Fruit fly (Drosophila melanogaster) whole organism, embryonic: Measurements from ENCODE around the gene CG9132.

Source experiments
- Adf1 ChIP-seq: fragments of 200-800 bp; sonication (Bioruptor generic); IDR thresholded peaks from 2 replicates; pipeline ENCODE4 v1.3.6; 2022; ENCODE audit warnings: missing biosample characterization, missing genetic modification characterization
- Blimp-1 ChIP-seq: fragments of 200-800 bp; sonication (Bioruptor generic); optimal IDR thresholded peaks from 3 replicates; lab custom pipeline; 2018; ENCODE audit warnings: missing biosample characterization, missing genetic modification characterization, mild to moderate bottlenecking, moderate library complexity, missing genetic modification reagents
- CG10147 ChIP-seq: fragments of 200-800 bp; sonication (Bioruptor generic); optimal IDR thresholded peaks from 2 replicates; lab custom pipeline; 2019; ENCODE audit warnings: missing biosample characterization, mild to moderate bottlenecking, missing genetic modification characterization, moderate library complexity
- CG12299 ChIP-seq: fragments of 200-800 bp; sonication (Bioruptor generic); optimal IDR thresholded peaks from 2 replicates; lab custom pipeline; 2018; ENCODE audit warnings: missing biosample characterization, mild to moderate bottlenecking, missing genetic modification characterization
- CG12769 ChIP-seq: fragments of 200-800 bp; sonication (Bioruptor generic); optimal IDR thresholded peaks from 2 replicates; lab custom pipeline; 2019; ENCODE audit warnings: missing biosample characterization, mild to moderate bottlenecking, missing genetic modification characterization, moderate library complexity
- CG14050 ChIP-seq: fragments of 200-800 bp; sonication (Bioruptor generic); IDR thresholded peaks from 3 replicates; pipeline ENCODE4 v1.3.6; 2022; ENCODE audit warnings: missing biosample characterization, missing genetic modification characterization
- CG14710 ChIP-seq: fragments of 200-800 bp; sonication (Bioruptor generic); optimal IDR thresholded peaks from 3 replicates; lab custom pipeline; 2019; ENCODE audit warnings: missing biosample characterization, mild to moderate bottlenecking, missing genetic modification characterization, moderate library complexity
- CG14860 ChIP-seq: fragments of 200-800 bp; sonication (Bioruptor generic); IDR thresholded peaks from 3 replicates; pipeline ENCODE4 v1.3.6; 2022; ENCODE audit warnings: missing biosample characterization, missing genetic modification characterization; ENCODE audit not compliant: partially characterized antibody
- CG17361 ChIP-seq: fragments of 200-800 bp; sonication (Bioruptor generic); IDR thresholded peaks from 3 replicates; pipeline ENCODE4 v1.3.6; 2022; ENCODE audit warnings: missing biosample characterization, missing genetic modification characterization
- CG17802 ChIP-seq: fragments of 200-800 bp; sonication (Bioruptor generic); optimal IDR thresholded peaks from 2 replicates; lab custom pipeline; 2018; ENCODE audit warnings: missing biosample characterization, mild to moderate bottlenecking, missing genetic modification characterization, moderate library complexity
- CG31224 ChIP-seq: fragments of 200-800 bp; sonication (Bioruptor generic); IDR thresholded peaks from 2 replicates; pipeline ENCODE4 v1.3.6; 2022; ENCODE audit warnings: missing biosample characterization, missing genetic modification characterization
- CG42726 ChIP-seq: fragments of 200-800 bp; sonication (Bioruptor generic); IDR thresholded peaks from 2 replicates; pipeline ENCODE4 v1.3.6; 2022; ENCODE audit warnings: missing biosample characterization, missing genetic modification characterization; ENCODE audit not compliant: partially characterized antibody
- CG4328 ChIP-seq: fragments of 200-800 bp; sonication (Bioruptor generic); optimal IDR thresholded peaks from 3 replicates; lab custom pipeline; 2017; ENCODE audit warnings: missing biosample characterization, missing genetic modification reagents, missing genetic modification characterization
- CG6654 ChIP-seq: fragments of 200-800 bp; sonication (Bioruptor generic); optimal IDR thresholded peaks from 2 replicates; lab custom pipeline; 2017; ENCODE audit warnings: missing biosample characterization, mild to moderate bottlenecking, missing genetic modification characterization
- CG6689 ChIP-seq: fragments of 200-800 bp; sonication (Bioruptor generic); IDR thresholded peaks from 2 replicates; pipeline ENCODE4 v1.3.6; 2022; ENCODE audit warnings: missing biosample characterization, missing genetic modification characterization
- CG6813 ChIP-seq: fragments of 200-800 bp; sonication (Bioruptor generic); optimal IDR thresholded peaks from 2 replicates; lab custom pipeline; 2017; ENCODE audit warnings: missing biosample characterization, missing genetic modification characterization, mild to moderate bottlenecking, moderate library complexity, missing genetic modification reagents
- CG7372 ChIP-seq: fragments of 200-800 bp; sonication (Bioruptor generic); IDR thresholded peaks from 2 replicates; pipeline ENCODE4 v1.3.6; 2022; ENCODE audit warnings: missing biosample characterization, missing genetic modification characterization
- CG8924 ChIP-seq: fragments of 200-800 bp; optimal IDR thresholded peaks from 3 replicates; lab custom pipeline; 2019; ENCODE audit warnings: missing biosample characterization, mild to moderate bottlenecking, missing genetic modification characterization, moderate library complexity
- Doc2 ChIP-seq: fragments of 200-800 bp; sonication (Bioruptor generic); IDR thresholded peaks from 2 replicates; pipeline ENCODE4 v1.3.6; 2022; ENCODE audit warnings: missing biosample characterization, missing genetic modification characterization
- Dref ChIP-seq: fragments of 200-800 bp; sonication (Bioruptor generic); IDR thresholded peaks from 2 replicates; pipeline ENCODE4 v1.3.6; 2022; ENCODE audit warnings: missing biosample characterization, missing genetic modification characterization
- Ets97D ChIP-seq: fragments of 200-800 bp; sonication (Bioruptor generic); optimal IDR thresholded peaks from 3 replicates; lab custom pipeline; 2016; ENCODE audit warnings: missing biosample characterization, missing genetic modification characterization
- H2.0 ChIP-seq: fragments of 200-800 bp; sonication (Bioruptor generic); IDR thresholded peaks from 2 replicates; pipeline ENCODE4 v1.3.6; 2022; ENCODE audit warnings: missing biosample characterization, missing genetic modification characterization
- HLHmδ ChIP-seq: fragments of 200-800 bp; sonication (Bioruptor generic); optimal IDR thresholded peaks from 2 replicates; lab custom pipeline; 2018; ENCODE audit warnings: missing biosample characterization, mild to moderate bottlenecking, missing genetic modification characterization, moderate library complexity
- Nf-YC ChIP-seq: fragments of 200-800 bp; optimal IDR thresholded peaks from 3 replicates; lab custom pipeline; 2019; ENCODE audit warnings: missing biosample characterization, mild to moderate bottlenecking, missing genetic modification characterization, moderate library complexity
- Opbp ChIP-seq: fragments of 200-800 bp; sonication (Bioruptor generic); IDR thresholded peaks from 3 replicates; pipeline ENCODE4 v1.3.6; 2022; ENCODE audit warnings: missing biosample characterization, missing genetic modification characterization; ENCODE audit not compliant: partially characterized antibody
- Ssrp ChIP-seq: fragments of 200-800 bp; sonication (Bioruptor generic); optimal IDR thresholded peaks from 2 replicates; lab custom pipeline; 2018; ENCODE audit warnings: missing biosample characterization, mild to moderate bottlenecking, missing genetic modification characterization, moderate library complexity
- abd-A ChIP-seq: fragments of 200-800 bp; sonication (Bioruptor generic); optimal IDR thresholded peaks from 3 replicates; lab custom pipeline; 2019; ENCODE audit warnings: missing biosample characterization, mild to moderate bottlenecking, missing genetic modification characterization, moderate library complexity
- az2 ChIP-seq: fragments of 200-800 bp; sonication (Bioruptor generic); optimal IDR thresholded peaks from 3 replicates; lab custom pipeline; 2016; ENCODE audit warnings: missing biosample characterization, missing genetic modification characterization
- crol ChIP-seq: fragments of 200-800 bp; sonication (Bioruptor generic); IDR thresholded peaks from 2 replicates; pipeline ENCODE4 v1.3.6; 2022; ENCODE audit warnings: missing biosample characterization, missing genetic modification characterization
- esg ChIP-seq: fragments of 200-800 bp; sonication (Bioruptor generic); conservative IDR thresholded peaks from 2 replicates; pipeline ENCODE4 v1.3.6; 2022; ENCODE audit warnings: missing biosample characterization, missing genetic modification characterization
- eyg ChIP-seq: fragments of 200-800 bp; sonication (Bioruptor generic); optimal IDR thresholded peaks from 3 replicates; lab custom pipeline; 2016; ENCODE audit warnings: missing biosample characterization, missing genetic modification characterization
- fru ChIP-seq: fragments of >200 bp; optimal IDR thresholded peaks from 2 replicates; lab custom pipeline; 2017
- gem ChIP-seq: fragments of 200-800 bp; sonication (Bioruptor generic); optimal IDR thresholded peaks from 2 replicates; lab custom pipeline; 2019; ENCODE audit warnings: missing biosample characterization, mild to moderate bottlenecking, missing genetic modification characterization, moderate library complexity
- gsb ChIP-seq: fragments of 200-800 bp; sonication (Bioruptor generic); IDR thresholded peaks from 2 replicates; pipeline ENCODE4 v1.3.6; 2022; ENCODE audit warnings: missing biosample characterization, missing genetic modification characterization
- gt ChIP-seq: fragments of 200-800 bp; sonication (Bioruptor generic); IDR thresholded peaks from 2 replicates; pipeline ENCODE4 v1.3.6; 2022; ENCODE audit warnings: missing biosample characterization, missing genetic modification characterization
- klu ChIP-seq: fragments of 200-800 bp; sonication (Bioruptor generic); IDR thresholded peaks from 2 replicates; pipeline ENCODE4 v1.3.6; 2022; ENCODE audit warnings: missing biosample characterization, missing genetic modification characterization
- lbe ChIP-seq: fragments of 200-800 bp; sonication (Bioruptor generic); optimal IDR thresholded peaks from 2 replicates; lab custom pipeline; 2016; ENCODE audit warnings: missing biosample characterization, mild to moderate bottlenecking, missing genetic modification characterization
- luna ChIP-seq: fragments of 200-800 bp; sonication (Bioruptor generic); optimal IDR thresholded peaks from 2 replicates; lab custom pipeline; 2016; ENCODE audit warnings: missing biosample characterization, missing genetic modification characterization
- odd ChIP-seq: fragments of 200-800 bp; sonication (Bioruptor generic); optimal IDR thresholded peaks from 2 replicates; lab custom pipeline; 2017; ENCODE audit warnings: missing biosample characterization, mild to moderate bottlenecking, missing genetic modification characterization
- p53 ChIP-seq: fragments of 200-800 bp; sonication (Bioruptor generic); optimal IDR thresholded peaks from 2 replicates; lab custom pipeline; 2016; ENCODE audit warnings: missing biosample characterization, missing genetic modification characterization
- peb ChIP-seq: fragments of 200-800 bp; sonication (Bioruptor generic); IDR thresholded peaks from 2 replicates; pipeline ENCODE4 v1.3.6; 2022; ENCODE audit warnings: missing biosample characterization, missing genetic modification characterization
- pfk ChIP-seq: fragments of 200-800 bp; sonication (Bioruptor generic); optimal IDR thresholded peaks from 2 replicates; lab custom pipeline; 2018; ENCODE audit warnings: missing biosample characterization, mild to moderate bottlenecking, missing genetic modification characterization, moderate library complexity
- pho ChIP-seq: fragments of 200-800 bp; sonication (Bioruptor generic); optimal IDR thresholded peaks from 2 replicates; lab custom pipeline; 2016; ENCODE audit warnings: missing biosample characterization, missing genetic modification characterization
- sens ChIP-seq: fragments of 200-800 bp; sonication (Bioruptor generic); peaks from one replicate; lab custom pipeline; 2016; ENCODE audit warnings: missing biosample characterization, missing genetic modification characterization
- seq ChIP-seq: fragments of 200-800 bp; sonication (Bioruptor generic); IDR thresholded peaks from 2 replicates; pipeline ENCODE4 v1.3.6; 2022; ENCODE audit warnings: missing biosample characterization, missing genetic modification characterization
- usp ChIP-seq: fragments of >200 bp; optimal IDR thresholded peaks from 2 replicates; lab custom pipeline; 2017; ENCODE audit warnings: missing biosample characterization, missing genetic modification characterization
- vfl ChIP-seq: fragments of 200-800 bp; sonication (Bioruptor generic); optimal IDR thresholded peaks from 2 replicates; lab custom pipeline; 2016; ENCODE audit warnings: missing biosample characterization, missing genetic modification characterization
- vnd ChIP-seq: fragments of 200-800 bp; sonication (Bioruptor generic); IDR thresholded peaks from 3 replicates; pipeline ENCODE4 v1.3.6; 2022; ENCODE audit warnings: missing biosample characterization, missing genetic modification characterization; ENCODE audit not compliant: partially characterized antibody
- wor ChIP-seq: fragments of 200-800 bp; sonication (Bioruptor generic); IDR thresholded peaks from 2 replicates; pipeline ENCODE4 v1.3.6; 2022; ENCODE audit warnings: missing biosample characterization, missing genetic modification characterization

Gene CG9132

DNA sequence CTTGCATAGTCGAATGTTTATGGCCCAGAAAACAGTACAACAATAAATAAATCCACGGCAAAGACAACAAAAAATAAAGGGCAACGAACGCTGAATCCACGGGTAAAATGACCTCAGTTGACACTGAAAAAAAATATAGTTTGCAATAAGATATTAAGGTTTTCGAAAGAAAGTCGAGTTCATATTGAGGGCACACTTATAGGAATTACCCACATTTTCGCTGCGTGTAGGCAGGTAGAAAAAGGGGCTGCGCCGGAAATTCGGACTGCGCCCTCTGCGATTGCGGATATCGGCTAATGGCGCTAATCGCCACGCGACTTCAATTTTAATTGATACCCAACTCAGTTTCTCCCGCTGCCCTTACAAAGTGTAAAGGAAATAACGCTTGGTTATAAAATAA is 8.1 kb upstream of the CG9132 start (continued):
- TF ChIP-seq Ssrp (tag; lab: Kevin White, UChicago) (no peak), vfl (GFP tag; lab: Kevin White, UChicago) (no peak), pho (GFP tag; lab: Kevin White, UChicago) (no peak), HLHmδ (GFP tag; lab: Kevin White, UChicago) (no peak), gsb (GFP tag; lab: Robert Waterston, UW) (no peak), gt (GFP tag; lab: Robert Waterston, UW) (no peak), CG6654 (no peak)
- TF ChIP-seq, all 482 proteins: peak for 25

DNA sequence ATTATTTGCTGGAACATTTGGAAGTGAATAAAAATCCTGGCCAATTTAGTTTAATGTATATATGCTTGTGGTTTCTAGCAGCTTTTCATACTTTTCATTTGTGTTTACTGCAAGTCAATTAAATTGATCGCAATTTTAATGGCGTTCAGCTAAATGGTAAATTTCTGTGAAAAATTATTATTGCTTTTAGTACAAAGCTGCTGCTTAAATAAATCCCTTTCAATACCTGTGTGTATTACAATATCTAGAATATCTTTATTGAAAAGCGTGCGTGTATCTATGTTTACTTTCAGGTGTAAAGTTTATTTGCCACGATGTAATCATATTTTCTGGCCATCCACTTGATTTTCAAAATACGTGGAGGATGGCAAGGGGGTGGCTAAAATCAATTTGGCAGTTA is 5.3 kb upstream of the CG9132 start, which contains the start of gene ppk28:
ppk28 (plus strand) TSS at position 301 of the 400 bp plus-strand sequence.
- TF ChIP-seq Opbp (GFP tag; lab: Robert Waterston, UW) (no peak), CG42726 (GFP tag; lab: Robert Waterston, UW) (no peak), usp (no peak), klu (GFP tag; lab: Robert Waterston, UW) (no peak), Doc2 (no peak), CG4328 (GFP tag; lab: Kevin White, UChicago) (no peak), sens (no peak), H2.0 (GFP tag; lab: Robert Waterston, UW) (no peak)

DNA sequence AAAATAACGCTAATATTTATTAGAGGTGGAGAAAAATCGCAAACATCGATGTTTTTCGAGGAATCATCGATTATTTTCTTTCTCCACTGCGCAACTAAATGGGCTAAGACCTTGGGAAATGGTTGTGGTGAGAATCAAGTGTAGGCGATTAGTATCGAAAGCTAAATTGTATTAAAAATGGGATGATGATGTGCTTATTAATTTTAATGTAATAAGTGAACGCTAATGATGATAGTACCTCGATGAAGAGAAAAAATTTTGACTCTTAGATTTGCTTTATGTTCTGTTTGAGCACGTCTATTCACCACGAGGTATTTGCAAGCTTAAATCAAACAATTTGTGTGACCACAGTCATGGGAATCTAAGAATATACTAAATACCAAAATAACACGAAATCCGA is 2.8 kb upstream of the CG9132 start, which contains the start of the genes Rai1 and CG13005:
Rai1 (minus strand) TSS at position 46 of the 400 bp plus-strand sequence.
CG13005 (plus strand) TSS at position 352 of the 400 bp plus-strand sequence.
- TF ChIP-seq seq (GFP tag; lab: Robert Waterston, UW) (no peak), p53 (GFP tag; lab: Kevin White, UChicago) (no peak), Adf1 (GFP tag; lab: Robert Waterston, UW) (no peak), Dref (peak; percentile 72), CG12769 (tag; lab: Kevin White, UChicago) (no peak), eyg (no peak), luna (GFP tag; lab: Kevin White, UChicago) (no peak), esg (GFP tag; lab: Robert Waterston, UW) (no peak), odd (GFP tag; lab: Kevin White, UChicago) (no peak), CG6813 (GFP tag; lab: Kevin White, UChicago) (no peak), Ets97D (peak; percentile 55), CG7372 (no peak), pfk (no peak), crol (GFP tag; lab: Robert Waterston, UW) (no peak), vfl (GFP tag; lab: Kevin White, UChicago) (no peak), CG12299 (tag; lab: Kevin White, UChicago) (no peak), CG10147 (GFP tag; lab: Kevin White, UChicago) (no peak), gem (tag; lab: Kevin White, UChicago) (no peak), CG14050 (GFP tag; lab: Robert Waterston, UW) (no peak), abd-A (tag; lab: Kevin White, UChicago) (no peak), CG14710 (tag; lab: Kevin White, UChicago) (peak; percentile 29), CG14860 (GFP tag; lab: Robert Waterston, UW) (peak; percentile 81), fru (lab: Kevin White, UChicago) (no peak), lbe (GFP tag; lab: Kevin White, UChicago) (no peak), CG6689 (GFP tag; lab: Robert Waterston, UW) (no peak), CG31224 (GFP tag; lab: Robert Waterston, UW) (no peak), vnd (GFP tag; lab: Robert Waterston, UW) (peak; percentile 83), CG17802 (tag; lab: Kevin White, UChicago) (no peak), Blimp-1 (no peak), CG17361 (no peak), wor (GFP tag; lab: Robert Waterston, UW) (no peak), CG8924 (tag; lab: Kevin White, UChicago) (no peak), peb (no peak), klu (GFP tag; lab: Robert Waterston, UW) (no peak), az2 (GFP tag; lab: Kevin White, UChicago) (no peak), Nf-YC (tag; lab: Kevin White, UChicago) (no peak)
